Worm (Caenorhabditis elegans): ENCODE measurements around the gene T05A8.1.
A peak's percentile ranks its signal among the peaks of the same experiment; 100 is the strongest.

Gene T05A8.1

DNA sequence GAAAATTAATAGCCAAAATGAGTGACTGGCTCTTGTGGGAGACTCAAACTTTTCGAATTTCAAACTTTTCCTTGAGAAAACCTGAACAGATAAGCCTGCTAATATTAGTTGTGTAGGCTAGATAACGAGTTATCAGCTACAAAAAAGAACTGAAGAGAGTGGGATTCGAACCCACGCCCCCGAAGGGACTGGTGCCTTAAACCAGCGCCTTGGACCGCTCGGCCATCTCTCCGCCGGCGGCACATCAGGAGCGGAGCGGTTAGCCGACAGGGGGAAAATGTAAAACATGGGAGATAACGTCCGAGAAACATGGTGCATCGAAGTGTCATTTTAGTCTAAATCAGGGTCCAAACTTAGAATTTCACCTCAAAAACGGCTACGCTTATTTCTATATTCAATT lies 25.8 kb upstream of the T05A8.1 start (continued):
- TF ChIP-seq B0019.2 (GFP tag; conservative IDR thresholded peaks at IDR 0.05) (no peak), T26A5.8 (tag; optimal IDR thresholded peaks at IDR 0.05) (no peak), hmg-20 (GFP tag; IDR thresholded peaks at IDR 0.05) (peak; percentile 46; the same call in 1 of the 2 replicates), egl-44 (GFP tag; IDR thresholded peaks at IDR 0.05) (no peak), Y79H2A.3 (GFP tag; conservative IDR thresholded peaks at IDR 0.05) (no peak), dpl-1 (GFP tag; optimal IDR thresholded peaks at IDR 0.05) (no peak), snpc-4 (GFP tag; optimal IDR thresholded peaks at IDR 0.05) (no peak), snpc-4 (tag; optimal IDR thresholded peaks at IDR 0.05) (peak in 2 of 4 experiments; percentile 2 to 20), tbp1 (GFP tag; optimal IDR thresholded peaks at IDR 0.05) (peak; percentile 86), madf-6 (GFP tag; IDR thresholded peaks at IDR 0.05) (peak; percentile 53; the same call in 1 of the 2 replicates), ztf-25 (GFP tag; IDR thresholded peaks at IDR 0.05) (peak; percentile 62; the same call in 1 of the 2 replicates), ceh-40 (GFP tag; IDR thresholded peaks at IDR 0.05) (0 out of 2 replicates have a peak, but pooled peaks have one; percentile 42), cebp-2 (GFP tag; IDR thresholded peaks at IDR 0.05) (peak; percentile 61; the same call in 1 of the 2 replicates), lin-26 (GFP tag; IDR thresholded peaks at IDR 0.05) (peak; percentile 76), Y53G8AR.9 (GFP tag; conservative IDR thresholded peaks at IDR 0.05) (no peak), nfyb-1 (GFP tag; IDR thresholded peaks at IDR 0.05) (peak; percentile 68; the same call in 1 of the 2 replicates), akir-1 (GFP tag; optimal IDR thresholded peaks at IDR 0.05) (no peak), B0261.1 (tag; optimal IDR thresholded peaks at IDR 0.05) (peak; percentile 74), D2030.7 (GFP tag; IDR thresholded peaks at IDR 0.05) (peak; percentile 68), lin-54 (GFP tag; optimal IDR thresholded peaks at IDR 0.05) (peak; percentile 13), zfh-2 (GFP tag; conservative IDR thresholded peaks at IDR 0.05) (peak; percentile 43), pbrm-1 (GFP tag; IDR thresholded peaks at IDR 0.05) (peak; percentile 35; the same call in 1 of the 2 replicates), rpc-1 (optimal IDR thresholded peaks at IDR 0.05) (peak; percentile 50), rpc-1 (tag; optimal IDR thresholded peaks at IDR 0.05) (peak; percentile 75), ceh-79 (tag; optimal IDR thresholded peaks at IDR 0.05) (no peak), B0035.1 (tag; optimal IDR thresholded peaks at IDR 0.05) (no peak)

DNA sequence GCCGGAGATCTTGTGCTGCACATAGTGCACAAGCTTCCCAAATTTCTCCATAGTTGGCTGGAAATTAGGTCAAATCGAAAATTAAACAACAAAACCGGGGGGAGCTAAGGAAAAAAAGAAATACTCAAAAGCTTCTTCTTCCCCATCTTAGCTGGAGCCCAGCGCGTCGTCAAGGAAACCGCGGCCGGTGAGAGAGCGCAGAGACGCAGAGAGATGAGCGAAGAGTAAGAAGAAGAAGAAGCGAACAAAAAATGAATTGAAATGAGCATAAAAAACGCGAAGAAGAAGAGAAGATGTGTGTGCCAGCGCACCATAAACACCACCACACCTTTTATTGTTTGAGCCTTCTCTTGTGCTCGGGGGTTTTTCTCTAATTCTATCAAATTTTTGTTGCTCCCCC lies 25.4 kb upstream of the T05A8.1 start, which contains the start of gene wdr-31:
Gene wdr-31, minus strand, starts transcription at position 101 of the 400 bp plus-strand sequence.
- TF ChIP-seq F23B12.7 (tag; optimal IDR thresholded peaks at IDR 0.05; ENCODE audit: insufficient read depth) (no peak), Y67H2A.10 (GFP tag; conservative IDR thresholded peaks at IDR 0.05) (no peak), F22D6.2 (tag; optimal IDR thresholded peaks at IDR 0.05) (no peak), bed-1 (GFP tag; IDR thresholded peaks at IDR 0.05) (no peak), hlh-12 (tag; optimal IDR thresholded peaks at IDR 0.05) (no peak), ceh-91 (GFP tag; IDR thresholded peaks at IDR 0.05) (no peak), nhr-179 (tag; optimal IDR thresholded peaks at IDR 0.05) (no peak)

- TF ChIP-seq tlf-1 (GFP tag; optimal IDR thresholded peaks at IDR 0.05) (no peak), lin-26 (GFP tag; IDR thresholded peaks at IDR 0.05) (no peak), madf-3 (GFP tag; IDR thresholded peaks at IDR 0.05) (0 out of 2 replicates have a peak, but pooled peaks have one; percentile 23), nfya-1 (tag; optimal IDR thresholded peaks at IDR 0.05; ENCODE audit: borderline replicate concordance, insufficient read depth) (no peak), madf-6 (GFP tag; IDR thresholded peaks at IDR 0.05) (no peak; the same call in 1 of the 2 replicates), snpc-1.1 (tag; optimal IDR thresholded peaks at IDR 0.05; ENCODE audit: insufficient read depth) (no peak), cebp-2 (GFP tag; IDR thresholded peaks at IDR 0.05) (0 out of 2 replicates have a peak, but pooled peaks have one; percentile 12), ceh-91 (GFP tag; IDR thresholded peaks at IDR 0.05) (no peak), T26A5.8 (tag; optimal IDR thresholded peaks at IDR 0.05) (no peak), dox-1 (GFP tag; IDR thresholded peaks at IDR 0.05) (no peak), sdz-38 (tag; optimal IDR thresholded peaks at IDR 0.05) (no peak), B0336.3 (GFP tag; IDR thresholded peaks at IDR 0.05) (no peak), B0035.1 (tag; optimal IDR thresholded peaks at IDR 0.05) (no peak), snpc-4 (GFP tag; optimal IDR thresholded peaks at IDR 0.05) (no peak), snpc-4 (tag; optimal IDR thresholded peaks at IDR 0.05) (no peak), zfh-2 (GFP tag; conservative IDR thresholded peaks at IDR 0.05) (peak; percentile 39; the same call in 1 of the 2 replicates), nhr-90 (tag; optimal IDR thresholded peaks at IDR 0.05) (no peak), cebp-1 (GFP tag; IDR thresholded peaks at IDR 0.05) (no peak), cebp-1 (tag; optimal IDR thresholded peaks at IDR 0.05) (peak; percentile 10), mxl-1 (tag; optimal IDR thresholded peaks at IDR 0.05) (no peak), F55B11.4 (tag; optimal IDR thresholded peaks at IDR 0.05; ENCODE audit: borderline replicate concordance, insufficient read depth) (no peak), ekl-4 (GFP tag; IDR thresholded peaks at IDR 0.05) (no peak)
Observed at ce11 chrII:2734735-2735134, 24.9 kb upstream of the T05A8.1 start.
